Worm (Caenorhabditis elegans) whole organism, L2 larva: ENCODE data around the gene ins-2.

Source experiments
- C34F6.9 ChIP-seq: fragments of 150-350 bp; optimal IDR thresholded peaks from 2 replicates; lab custom pipeline; 2014; ENCODE audit warnings: missing biosample characterization, missing genetic modification characterization
- F13H6.1 ChIP-seq: sonication (generic microtip); optimal IDR thresholded peaks from 2 replicates; lab custom pipeline; 2016; ENCODE audit warnings: missing genetic modification characterization, missing compliant biosample characterization
- Y55F3AM.14 ChIP-seq: fragments of 200-800 bp; sonication (Bioruptor generic); optimal IDR thresholded peaks from 2 replicates; lab custom pipeline; 2018; ENCODE audit warnings: mild to moderate bottlenecking, missing genetic modification characterization, missing compliant biosample characterization
- aly-2 ChIP-seq: fragments of 150-350 bp; optimal IDR thresholded peaks from 2 replicates; lab custom pipeline; 2014; ENCODE audit warnings: missing biosample characterization, missing genetic modification characterization
- ama-1 ChIP-seq: fragments of 150-350 bp; optimal IDR thresholded peaks from 2 replicates; lab custom pipeline; 2018; ENCODE audit warnings: inconsistent platforms
- blmp-1 ChIP-seq: sonication (generic microtip); optimal IDR thresholded peaks from 2 replicates; lab custom pipeline; 2017; ENCODE audit warnings: missing genetic modification characterization, mild to moderate bottlenecking, missing compliant biosample characterization, antibody characterized with exemption, moderate library complexity; ENCODE audit not compliant: insufficient read depth
- ceh-82 ChIP-seq: fragments of 150-350 bp; optimal IDR thresholded peaks from 2 replicates; lab custom pipeline; 2014; ENCODE audit warnings: missing biosample characterization, missing genetic modification characterization
- crh-2 ChIP-seq: sonication (generic microtip); optimal IDR thresholded peaks from 2 replicates; lab custom pipeline; 2017; ENCODE audit warnings: missing biosample characterization, missing genetic modification characterization
- dmd-4 ChIP-seq: sonication (generic microtip); optimal IDR thresholded peaks from 2 replicates; lab custom pipeline; 2017; ENCODE audit warnings: missing biosample characterization, missing genetic modification characterization
- egl-27 ChIP-seq: sonication (generic microtip); optimal IDR thresholded peaks from 3 replicates; lab custom pipeline; 2017; ENCODE audit warnings: missing biosample characterization, missing genetic modification reagents, missing genetic modification characterization
- elt-3 ChIP-seq: sonication (generic microtip); optimal IDR thresholded peaks from 2 replicates; lab custom pipeline; 2017; ENCODE audit warnings: missing biosample characterization, missing genetic modification characterization
- fos-1 ChIP-seq: fragments of 150-350 bp; optimal IDR thresholded peaks from 2 replicates; lab custom pipeline; 2014; ENCODE audit warnings: missing biosample characterization, missing genetic modification characterization
- lin-11 ChIP-seq: fragments of 150-350 bp; sonication (generic microtip); optimal IDR thresholded peaks from 2 replicates; lab custom pipeline; 2014; ENCODE audit warnings: missing biosample characterization, missing genetic modification characterization, inconsistent platforms, mixed read lengths
- lin-39 ChIP-seq: fragments of 150-350 bp; optimal IDR thresholded peaks from 2 replicates; lab custom pipeline; 2014; ENCODE audit warnings: missing biosample characterization, missing genetic modification reagents, missing genetic modification characterization
- lsy-2 ChIP-seq, 2 experiments: fragments of 150-350 bp in 1 of 2; sonication (generic microtip) in 1 of 2; optimal IDR thresholded peaks; 2 replicates each; lab custom pipeline; 2014 to 2017; ENCODE audit warnings: missing biosample characterization in 2 of 2, missing genetic modification characterization in 2 of 2
- mab-5 ChIP-seq: fragments of 150-350 bp; optimal IDR thresholded peaks from 2 replicates; lab custom pipeline; 2014; ENCODE audit warnings: missing biosample characterization, missing genetic modification characterization
- mdl-1 ChIP-seq, 2 experiments: fragments of 150-350 bp in 1 of 2; sonication (generic microtip) in 1 of 2; optimal IDR thresholded peaks; 2 replicates each; lab custom pipeline; 2017; ENCODE audit warnings: missing biosample characterization in 2 of 2, missing genetic modification characterization in 2 of 2
- nhr-11 ChIP-seq: fragments of 150-350 bp; optimal IDR thresholded peaks from 2 replicates; lab custom pipeline; 2014; ENCODE audit warnings: missing biosample characterization, missing genetic modification characterization
- nhr-12 ChIP-seq: fragments of 150-350 bp; optimal IDR thresholded peaks from 2 replicates; lab custom pipeline; 2014; ENCODE audit warnings: missing biosample characterization, missing genetic modification characterization
- nhr-129 ChIP-seq: fragments of 150-350 bp; optimal IDR thresholded peaks from 2 replicates; lab custom pipeline; 2014; ENCODE audit warnings: missing biosample characterization, missing genetic modification characterization
- nhr-21 ChIP-seq: fragments of 150-350 bp; optimal IDR thresholded peaks from 2 replicates; lab custom pipeline; 2014; ENCODE audit warnings: missing biosample characterization, missing genetic modification characterization
- nhr-23 ChIP-seq: fragments of 150-350 bp; optimal IDR thresholded peaks from 2 replicates; lab custom pipeline; 2014; ENCODE audit warnings: missing biosample characterization, missing genetic modification reagents, missing genetic modification characterization
- nhr-237 ChIP-seq: fragments of 150-350 bp; optimal IDR thresholded peaks from 2 replicates; lab custom pipeline; 2014; ENCODE audit warnings: missing biosample characterization, missing genetic modification characterization
- nhr-6 ChIP-seq: fragments of 150-350 bp; optimal IDR thresholded peaks from 2 replicates; lab custom pipeline; 2014; ENCODE audit warnings: missing biosample characterization, missing genetic modification characterization
- nhr-77 ChIP-seq: fragments of 150-350 bp; optimal IDR thresholded peaks from 2 replicates; lab custom pipeline; 2014; ENCODE audit warnings: missing biosample characterization, missing genetic modification characterization
- sem-4 ChIP-seq: fragments of 150-350 bp; optimal IDR thresholded peaks from 2 replicates; lab custom pipeline; 2014; ENCODE audit warnings: missing biosample characterization, missing genetic modification reagents, missing genetic modification characterization
- sma-3 ChIP-seq: sonication (generic microtip); optimal IDR thresholded peaks from 2 replicates; lab custom pipeline; 2016; ENCODE audit warnings: missing genetic modification reagents, missing genetic modification characterization, missing compliant biosample characterization
- sma-9 ChIP-seq, 2 experiments: fragments of 150-350 bp in 1 of 2; sonication (generic microtip) in 1 of 2; optimal IDR thresholded peaks; 2 replicates each; lab custom pipeline; 2014 to 2016; ENCODE audit warnings: missing genetic modification characterization in 2 of 2, mild to moderate bottlenecking in 1 of 2, missing biosample characterization in 1 of 2, missing compliant biosample characterization in 1 of 2, missing genetic modification reagents in 1 of 2, moderate library complexity in 1 of 2
- unc-55 ChIP-seq: fragments of 150-350 bp; sonication (generic microtip); optimal IDR thresholded peaks from 3 replicates; lab custom pipeline; 2014; ENCODE audit warnings: missing biosample characterization, missing genetic modification reagents, missing genetic modification characterization
- unc-62 ChIP-seq: fragments of 150-350 bp; optimal IDR thresholded peaks from 2 replicates; lab custom pipeline; 2014; ENCODE audit warnings: missing biosample characterization, missing genetic modification reagents, missing genetic modification characterization
- ztf-1 ChIP-seq: fragments of 200-800 bp; sonication (Bioruptor generic); conservative IDR thresholded peaks from 2 replicates; pipeline ENCODE4 v1.3.6; 2022; ENCODE audit warnings: missing genetic modification characterization, missing compliant biosample characterization
- ztf-11 ChIP-seq: sonication (generic microtip); optimal IDR thresholded peaks from 2 replicates; lab custom pipeline; 2017; ENCODE audit warnings: missing biosample characterization, missing genetic modification characterization

ins-2 gene

ce11 chrII:5952214-5952613, 36.1 kb upstream of the ins-2 start:
- peak; percentile 32 for TF ChIP-seq sma-9 (GFP tag; optimal IDR thresholded peaks at IDR 0.05; lab: Kevin White, UChicago)
- TF ChIP-seq sma-9 (tag; optimal IDR thresholded peaks at IDR 0.05; lab: Kevin White, UChicago): no peak
- TF ChIP-seq mab-5: peak; percentile 28
- peak; percentile 13 for TF ChIP-seq nhr-129 (tag; lab: Kevin White, UChicago)
- no peak for TF ChIP-seq blmp-1 (tag; lab: Kevin White, UChicago)
- TF ChIP-seq nhr-23: no peak
- peak in 1 of 2 experiments; percentile 39 for TF ChIP-seq lsy-2 (tag; optimal IDR thresholded peaks at IDR 0.05; lab: Kevin White, UChicago)
- no peak for TF ChIP-seq nhr-77

- TF ChIP-seq ztf-1 (no peak), C34F6.9 (tag; lab: Kevin White, UChicago) (peak; percentile 21), crh-2 (peak; percentile 0), Y55F3AM.14 (no peak), sma-9 (GFP tag; optimal IDR thresholded peaks at IDR 0.05; lab: Kevin White, UChicago) (no peak), sma-9 (tag; optimal IDR thresholded peaks at IDR 0.05; lab: Kevin White, UChicago) (no peak), ceh-82 (tag; lab: Kevin White, UChicago) (no peak), nhr-12 (tag; lab: Kevin White, UChicago) (no peak), nhr-129 (tag; lab: Kevin White, UChicago) (peak; percentile 26), nhr-23 (no peak), lsy-2 (tag; optimal IDR thresholded peaks at IDR 0.05; lab: Kevin White, UChicago) (peak in 1 of 2 experiments; percentile 2), elt-3 (tag; lab: Kevin White, UChicago) (no peak), lin-11 (no peak), ztf-11 (tag; lab: Kevin White, UChicago) (no peak), unc-55 (GFP tag; lab: Kevin White, UChicago) (peak; percentile 77)
These were observed 32.6 kb upstream of the ins-2 start for ce11 chrII:5955638-5956167.

- TF ChIP-seq nhr-237 (tag; lab: Kevin White, UChicago): no peak
- no peak for TF ChIP-seq lin-39 (tag; lab: Kevin White, UChicago)
- no peak for TF ChIP-seq mdl-1 (tag; optimal IDR thresholded peaks at IDR 0.05; lab: Kevin White, UChicago)
- TF ChIP-seq nhr-11 (tag; lab: Kevin White, UChicago): no peak
- no peak for TF ChIP-seq lin-11
- no peak for TF ChIP-seq aly-2 (tag; lab: Kevin White, UChicago)
- TF ChIP-seq F13H6.1 (tag; lab: Kevin White, UChicago): no peak
- no peak for TF ChIP-seq unc-62 (GFP tag; lab: Kevin White, UChicago)
- TF ChIP-seq nhr-23: no peak
- TF ChIP-seq nhr-6: no peak
- TF ChIP-seq egl-27: no peak
- no peak for TF ChIP-seq C34F6.9 (tag; lab: Kevin White, UChicago)
- TF ChIP-seq sma-3 (GFP tag; lab: Kevin White, UChicago): no peak
- TF ChIP-seq ama-1: no peak
- no peak for TF ChIP-seq unc-55 (GFP tag; lab: Kevin White, UChicago)
- no peak for TF ChIP-seq fos-1 (tag; lab: Kevin White, UChicago)
- no peak for TF ChIP-seq blmp-1 (tag; lab: Kevin White, UChicago)
- TF ChIP-seq dmd-4 (tag; lab: Kevin White, UChicago): no peak
These were observed 31.7 kb upstream of the ins-2 start, which contains the start of gene casy-1 for ce11 chrII:5956583-5956982. casy-1 (minus strand) TSS chrII:5956683.

- TF ChIP-seq nhr-237 (tag; lab: Kevin White, UChicago) (no peak), C34F6.9 (tag; lab: Kevin White, UChicago) (peak; percentile 13)
- TF ChIP-seq, all 48 proteins: peak for 1
These were observed 30.4 kb upstream of the ins-2 start for ce11 chrII:5957803-5958367.

ce11 chrII:5959575-5960119, 28.7 kb upstream of the ins-2 start:
- TF ChIP-seq lsy-2 (tag; optimal IDR thresholded peaks at IDR 0.05; lab: Kevin White, UChicago) (peak in 1 of 2 experiments; percentile 1), crh-2 (no peak), sem-4 (tag; lab: Kevin White, UChicago) (no peak), nhr-21 (tag; lab: Kevin White, UChicago) (peak; percentile 52)
